Worm (Caenorhabditis elegans) whole organism, L1 larva: ENCODE data around the gene sek-3.

Experiments
- blmp-1 ChIP-seq: fragments of 150-350 bp; optimal IDR thresholded peaks from 2 replicates; lab custom pipeline; 2014; ENCODE audit warnings: missing biosample characterization, missing genetic modification characterization
- egl-13 ChIP-seq: sonication (generic microtip); optimal IDR thresholded peaks from 2 replicates; lab custom pipeline; 2016; ENCODE audit warnings: missing genotype, missing genetic modification reagents, missing genetic modification characterization, missing compliant biosample characterization
- fkh-10 ChIP-seq: sonication (generic microtip); optimal IDR thresholded peaks from 2 replicates; lab custom pipeline; 2017; ENCODE audit warnings: missing biosample characterization, missing genetic modification reagents, missing genetic modification characterization
- hlh-17 ChIP-seq: fragments of 200-800 bp; sonication (Bioruptor generic); optimal IDR thresholded peaks from 2 replicates; lab custom pipeline; 2018; ENCODE audit warnings: missing genetic modification characterization, mild to moderate bottlenecking, missing compliant biosample characterization, moderate library complexity, borderline replicate concordance
- lin-35 ChIP-seq, 2 experiments: fragments of 150-350 bp; optimal IDR thresholded peaks; 2 replicates each; lab custom pipeline; 2014; ENCODE audit warnings: missing biosample characterization in 2 of 2, missing genetic modification characterization in 2 of 2, missing genetic modification reagents in 2 of 2
- lin-39 ChIP-seq: fragments of 150-350 bp; optimal IDR thresholded peaks from 2 replicates; lab custom pipeline; 2014; ENCODE audit warnings: missing biosample characterization, missing genetic modification reagents, missing genetic modification characterization
- lsy-2 ChIP-seq, 2 experiments: fragments of 150-350 bp; optimal IDR thresholded peaks; 2 replicates each; lab custom pipeline; 2014; ENCODE audit warnings: missing biosample characterization in 2 of 2, missing genetic modification characterization in 2 of 2
- nhr-11 ChIP-seq: fragments of 150-350 bp; optimal IDR thresholded peaks from 2 replicates; lab custom pipeline; 2014; ENCODE audit warnings: missing biosample characterization, missing genetic modification characterization
- nhr-12 ChIP-seq: sonication (generic microtip); optimal IDR thresholded peaks from 2 replicates; lab custom pipeline; 2017; ENCODE audit warnings: missing biosample characterization, missing genetic modification characterization
- rnt-1 ChIP-seq: sonication (generic microtip); optimal IDR thresholded peaks from 2 replicates; lab custom pipeline; 2016; ENCODE audit warnings: mild to moderate bottlenecking, missing genetic modification characterization, moderate library complexity, missing compliant biosample characterization
- unc-62 ChIP-seq: fragments of 150-350 bp; optimal IDR thresholded peaks from 2 replicates; lab custom pipeline; 2014; ENCODE audit warnings: missing biosample characterization, missing genetic modification reagents, missing genetic modification characterization
- ztf-11 ChIP-seq, 2 experiments: sonication (generic microtip); optimal IDR thresholded peaks; 2 replicates each; lab custom pipeline; 2016 to 2017; ENCODE audit warnings: missing genetic modification characterization in 2 of 2, missing biosample characterization in 1 of 2, missing compliant biosample characterization in 1 of 2

- TF ChIP-seq fkh-10 (GFP tag; lab: Kevin White, UChicago) (no peak), egl-13 (tag; lab: Kevin White, UChicago) (no peak), nhr-12 (tag; lab: Kevin White, UChicago) (no peak), unc-62 (no peak), blmp-1 (tag; lab: Kevin White, UChicago) (no peak), lsy-2 (tag; optimal IDR thresholded peaks at IDR 0.05; lab: Kevin White, UChicago) (no peak), nhr-11 (tag; lab: Kevin White, UChicago) (no peak), hlh-17 (GFP tag; lab: Kevin White, UChicago) (no peak), rnt-1 (tag; lab: Kevin White, UChicago) (no peak), lin-35 (GFP tag; optimal IDR thresholded peaks at IDR 0.05; lab: Kevin White, UChicago) (no peak), lin-39 (no peak), ztf-11 (tag; optimal IDR thresholded peaks at IDR 0.05; lab: Kevin White, UChicago) (no peak)
These were observed 3.9 kb upstream of the sek-3 start, which contains the start of gene ZC449.7 for ce11 chrX:5013826-5014225.
